Worm (Caenorhabditis elegans): ENCODE data around the gene C04G6.4.
A peak's percentile ranks its signal among the peaks of the same experiment; 100 is the strongest.

The C04G6.4 gene

ce11 chrII:5057315-5057714 is 25.9 kb downstream of the C04G6.4 start (continued):
- TF ChIP-seq fos-1 (tag; optimal IDR thresholded peaks at IDR 0.05) (no peak), dve-1 (tag; optimal IDR thresholded peaks at IDR 0.05; ENCODE audit: insufficient read depth) (peak; percentile 65), dmd-6 (GFP tag; IDR thresholded peaks at IDR 0.05) (peak; percentile 73), dmd-8 (GFP tag; IDR thresholded peaks at IDR 0.05) (0 out of 2 replicates have a peak, but pooled peaks have one; percentile 60), nhr-102 (tag; optimal IDR thresholded peaks at IDR 0.05) (peak; percentile 60), snpc-4 (tag; optimal IDR thresholded peaks at IDR 0.05) (peak; percentile 93)

ce11 chrII:5056254-5056653 is 27.0 kb downstream of the C04G6.4 start:
- TF ChIP-seq aha-1 (tag) = peak; percentile 21
- 0 out of 2 replicates have a peak, but pooled peaks have one; percentile 19 for TF ChIP-seq zfp-3 (GFP tag; conservative IDR thresholded peaks at IDR 0.05)
- no peak for TF ChIP-seq Y5F2A.4 (GFP tag; optimal IDR thresholded peaks at IDR 0.05)
- peak in 1 of 2 experiments; percentile 40; a peak in 1 of 4 replicates for TF ChIP-seq madf-5 (GFP tag; IDR thresholded peaks at IDR 0.05)
- TF ChIP-seq ctbp-1 (GFP tag; IDR thresholded peaks at IDR 0.05) = peak; percentile 10; the same call in 1 of the 2 replicates
- TF ChIP-seq aly-2 (tag; optimal IDR thresholded peaks at IDR 0.05) = no peak

- TF ChIP-seq ztf-7 (tag; optimal IDR thresholded peaks at IDR 0.05) = peak; percentile 78
- no peak for TF ChIP-seq saeg-2 (GFP tag; IDR thresholded peaks at IDR 0.05)
- TF ChIP-seq mxl-2 (GFP tag; conservative IDR thresholded peaks at IDR 0.05) = no peak
- TF ChIP-seq madf-5 (GFP tag; IDR thresholded peaks at IDR 0.05) = no peak
- no peak for TF ChIP-seq aly-2 (tag; optimal IDR thresholded peaks at IDR 0.05)
- no peak for TF ChIP-seq nhr-111 (GFP tag; optimal IDR thresholded peaks at IDR 0.05)
- TF ChIP-seq ZK546.5 (tag; optimal IDR thresholded peaks at IDR 0.05) = peak in 1 of 2 experiments; percentile 16
- TF ChIP-seq zag-1 (tag; optimal IDR thresholded peaks at IDR 0.05) = peak; percentile 42
- TF ChIP-seq dve-1 (tag; optimal IDR thresholded peaks at IDR 0.05; ENCODE audit: insufficient read depth) = peak; percentile 95
- peak; percentile 89 for TF ChIP-seq hlh-11 (tag; optimal IDR thresholded peaks at IDR 0.05)
- peak; percentile 99 for TF ChIP-seq lin-38 (GFP tag; IDR thresholded peaks at IDR 0.05)
- TF ChIP-seq zip-2 (tag; optimal IDR thresholded peaks at IDR 0.05) = peak; percentile 57
- TF ChIP-seq unc-62 (GFP tag; optimal IDR thresholded peaks at IDR 0.05 in 1 of 2) = peak in 1 of 2 experiments; percentile 98
- TF ChIP-seq unc-62 (tag; optimal IDR thresholded peaks at IDR 0.05) = peak; percentile 35
- peak; percentile 86 for TF ChIP-seq T26A8.4 (GFP tag; IDR thresholded peaks at IDR 0.05)
- no peak for TF ChIP-seq ceh-82 (tag; optimal IDR thresholded peaks at IDR 0.05)
- TF ChIP-seq skn-1 (tag; optimal IDR thresholded peaks at IDR 0.05) = no peak
- peak; percentile 36 for TF ChIP-seq nhr-10 (tag; optimal IDR thresholded peaks at IDR 0.05)
- no peak for TF ChIP-seq mdt-29 (GFP tag; IDR thresholded peaks at IDR 0.05)
- no peak for TF ChIP-seq unc-39 (tag; optimal IDR thresholded peaks at IDR 0.05)
- TF ChIP-seq vab-7 (GFP tag; IDR thresholded peaks at IDR 0.05) = 0 out of 2 replicates have a peak, but pooled peaks have one; percentile 60
- TF ChIP-seq Y48G9A.11 (GFP tag; IDR thresholded peaks at IDR 0.05) = no peak
- TF ChIP-seq daf-12 (tag; optimal IDR thresholded peaks at IDR 0.05) = no peak
- no peak for TF ChIP-seq egl-27 (tag; optimal IDR thresholded peaks at IDR 0.05)
- TF ChIP-seq F10B5.3 (tag; optimal IDR thresholded peaks at IDR 0.05) = peak; percentile 43
- no peak for TF ChIP-seq ces-1 (GFP tag; optimal IDR thresholded peaks at IDR 0.05)
- no peak for TF ChIP-seq lin-1 (GFP tag; IDR thresholded peaks at IDR 0.05)
- peak; percentile 43 for TF ChIP-seq nhr-48 (tag; optimal IDR thresholded peaks at IDR 0.05)
- TF ChIP-seq nhr-76 (tag; optimal IDR thresholded peaks at IDR 0.05) = no peak
- peak; percentile 51 for TF ChIP-seq snpc-4 (tag; optimal IDR thresholded peaks at IDR 0.05)
- peak; percentile 87 for TF ChIP-seq rbr-2 (tag; optimal IDR thresholded peaks at IDR 0.05)
- peak; percentile 46 for TF ChIP-seq ceh-28 (tag; optimal IDR thresholded peaks at IDR 0.05)
- TF ChIP-seq ctbp-1 (GFP tag; IDR thresholded peaks at IDR 0.05) = peak; percentile 72
- TF ChIP-seq php-3 (GFP tag; IDR thresholded peaks at IDR 0.05) = 0 out of 2 replicates have a peak, but pooled peaks have one; percentile 34
- TF ChIP-seq ama-1 (optimal IDR thresholded peaks at IDR 0.05) = peak; percentile 75
- peak; percentile 61; the same call in 1 of the 2 replicates for TF ChIP-seq ceh-20 (GFP tag; IDR thresholded peaks at IDR 0.05)
- TF ChIP-seq F44E2.7 (GFP tag; IDR thresholded peaks at IDR 0.05) = no peak
- TF ChIP-seq mes-2 (tag; optimal IDR thresholded peaks at IDR 0.05; ENCODE audit: poor library complexity, severe bottlenecking) = peak; percentile 96
- 0 out of 2 replicates have a peak, but pooled peaks have one; percentile 21 for TF ChIP-seq madf-9 (GFP tag; conservative IDR thresholded peaks at IDR 0.05)
- peak; percentile 82 for TF ChIP-seq spr-1 (tag; optimal IDR thresholded peaks at IDR 0.05)
Observed at ce11 chrII:5055129-5055666, 28.0 kb downstream of the C04G6.4 start, which contains the start of the genes ify-1 and rpl-22. TSS of gene ify-1 (minus strand) at chrII:5055179. TSS of gene rpl-22 (plus strand) at chrII:5055616.
